Fruit fly (Drosophila melanogaster) whole organism: Measurements from ENCODE around the gene CG10208.

Source experiments
- CG8478 ChIP-seq: fragments of >200 bp; optimal IDR thresholded peaks from 2 replicates; lab custom pipeline; 2018; ENCODE audit warnings: inconsistent platforms
- Dll ChIP-seq: fragments of >200 bp; optimal IDR thresholded peaks from 2 replicates; lab custom pipeline; 2017
- EcR ChIP-seq, 2 experiments: fragments of >200 bp; optimal IDR thresholded peaks; 2 replicates each; lab custom pipeline; 2017; ENCODE audit warnings: missing biosample characterization in 2 of 2, missing genetic modification characterization in 2 of 2, missing genetic modification reagents in 2 of 2
- pan ChIP-seq: fragments of >200 bp; optimal IDR thresholded peaks from 2 replicates; lab custom pipeline; 2017
- psq ChIP-seq: fragments of >200 bp; optimal IDR thresholded peaks from 2 replicates; lab custom pipeline; 2017
- usp ChIP-seq: fragments of >200 bp; optimal IDR thresholded peaks from 2 replicates; lab custom pipeline; 2017; ENCODE audit warnings: missing biosample characterization, missing genetic modification characterization, mixed read lengths

CG10208 gene

dm6 chr3R:23787632-23787960 is 13.7 kb upstream of the CG10208 start:
- TF ChIP-seq CG8478 (lab: Kevin White, UChicago) (no peak), pan (no peak), psq (lab: Kevin White, UChicago) (no peak), EcR (GFP tag; optimal IDR thresholded peaks at IDR 0.05; lab: Kevin White, UChicago) (no peak), usp (no peak), Dll (lab: Kevin White, UChicago) (no peak)

- no peak for TF ChIP-seq psq (lab: Kevin White, UChicago)
- TF ChIP-seq CG8478 (lab: Kevin White, UChicago) = no peak
- TF ChIP-seq pan = no peak
- no peak for TF ChIP-seq Dll (lab: Kevin White, UChicago)
- no peak for TF ChIP-seq usp
- TF ChIP-seq EcR (GFP tag; optimal IDR thresholded peaks at IDR 0.05; lab: Kevin White, UChicago) = no peak
These were observed 13.1 kb upstream of the CG10208 start for dm6 chr3R:23786768-23787631.

- no peak for TF ChIP-seq pan
- no peak for TF ChIP-seq usp
- no peak for TF ChIP-seq EcR (GFP tag; optimal IDR thresholded peaks at IDR 0.05; lab: Kevin White, UChicago)
- TF ChIP-seq Dll (lab: Kevin White, UChicago) = no peak
- TF ChIP-seq CG8478 (lab: Kevin White, UChicago) = no peak
- no peak for TF ChIP-seq psq (lab: Kevin White, UChicago)
These were observed 11.2 kb upstream of the CG10208 start for dm6 chr3R:23784925-23785680.

dm6 chr3R:23783961-23784360 is 10.0 kb upstream of the CG10208 start:
- TF ChIP-seq EcR (GFP tag; optimal IDR thresholded peaks at IDR 0.05; lab: Kevin White, UChicago) (no peak), usp (no peak), Dll (lab: Kevin White, UChicago) (no peak), CG8478 (lab: Kevin White, UChicago) (no peak), psq (lab: Kevin White, UChicago) (no peak), pan (no peak)

dm6 chr3R:23783403-23783757 is 9.5 kb upstream of the CG10208 start:
- TF ChIP-seq pan = no peak
- no peak for TF ChIP-seq EcR (GFP tag; optimal IDR thresholded peaks at IDR 0.05; lab: Kevin White, UChicago)
- no peak for TF ChIP-seq psq (lab: Kevin White, UChicago)
- no peak for TF ChIP-seq usp
- no peak for TF ChIP-seq Dll (lab: Kevin White, UChicago)
- TF ChIP-seq CG8478 (lab: Kevin White, UChicago) = no peak

dm6 chr3R:23782456-23783402 is 8.8 kb upstream of the CG10208 start:
- TF ChIP-seq usp (no peak), CG8478 (lab: Kevin White, UChicago) (no peak), psq (lab: Kevin White, UChicago) (no peak), EcR (GFP tag; optimal IDR thresholded peaks at IDR 0.05; lab: Kevin White, UChicago) (no peak), Dll (lab: Kevin White, UChicago) (no peak), pan (no peak)

dm6 chr3R:23781466-23781935 is 7.6 kb upstream of the CG10208 start, which contains the start of the genes Nup98-96 and mbc:
Gene Nup98-96 (minus strand): TSS chr3R:23781621.
Gene mbc (plus strand): TSS chr3R:23781765.
- TF ChIP-seq usp (no peak), EcR (GFP tag; optimal IDR thresholded peaks at IDR 0.05; lab: Kevin White, UChicago) (no peak), Dll (lab: Kevin White, UChicago) (no peak), pan (no peak), psq (lab: Kevin White, UChicago) (no peak), CG8478 (lab: Kevin White, UChicago) (no peak)

dm6 chr3R:23780757-23781156 is 6.8 kb upstream of the CG10208 start:
- TF ChIP-seq pan = no peak
- TF ChIP-seq usp = no peak
- TF ChIP-seq CG8478 (lab: Kevin White, UChicago) = no peak
- no peak for TF ChIP-seq psq (lab: Kevin White, UChicago)
- no peak for TF ChIP-seq Dll (lab: Kevin White, UChicago)
- TF ChIP-seq EcR (GFP tag; optimal IDR thresholded peaks at IDR 0.05; lab: Kevin White, UChicago) = no peak

- TF ChIP-seq psq (lab: Kevin White, UChicago) = no peak
- TF ChIP-seq usp = no peak
- no peak for TF ChIP-seq pan
- no peak for TF ChIP-seq Dll (lab: Kevin White, UChicago)
- no peak for TF ChIP-seq EcR (GFP tag; optimal IDR thresholded peaks at IDR 0.05; lab: Kevin White, UChicago)
- no peak for TF ChIP-seq CG8478 (lab: Kevin White, UChicago)
These were observed 1.1 kb downstream of the CG10208 start, which contains the start of gene tst for dm6 chr3R:23772808-23773207. Gene tst (minus strand): TSS chr3R:23772859.

- TF ChIP-seq psq (lab: Kevin White, UChicago) (no peak), CG8478 (lab: Kevin White, UChicago) (no peak), Dll (lab: Kevin White, UChicago) (no peak), usp (no peak), pan (no peak), EcR (GFP tag; optimal IDR thresholded peaks at IDR 0.05; lab: Kevin White, UChicago) (no peak)
These were observed 6.5 kb downstream of the CG10208 start, which contains the start of the genes CG10214 and CG10375 for dm6 chr3R:23767417-23767853. Gene CG10214 (minus strand): TSS chr3R:23767488. Gene CG10375 (plus strand): TSS chr3R:23767712.
